Fruit fly (Drosophila melanogaster) whole organism, embryonic: ENCODE results near the gene lilli.

Source experiments
- Bteb2 ChIP-seq: fragments of 200-800 bp; sonication (Bioruptor generic); optimal IDR thresholded peaks from 2 replicates; lab custom pipeline; 2016; ENCODE audit warnings: missing biosample characterization, missing genetic modification characterization
- CG11560 ChIP-seq: fragments of 200-800 bp; sonication (Bioruptor generic); IDR thresholded peaks from 3 replicates; pipeline ENCODE4 v1.3.6; 2022; ENCODE audit warnings: missing biosample characterization, missing genetic modification characterization
- CG13296 ChIP-seq: fragments of 200-800 bp; sonication (Bioruptor generic); optimal IDR thresholded peaks from 3 replicates; lab custom pipeline; 2018; ENCODE audit warnings: missing biosample characterization, mild to moderate bottlenecking, missing genetic modification characterization
- CG13775 ChIP-seq: fragments of 200-800 bp; sonication (Bioruptor generic); optimal IDR thresholded peaks from 3 replicates; lab custom pipeline; 2017; ENCODE audit warnings: missing biosample characterization, mild to moderate bottlenecking, missing genetic modification characterization
- CG14710 ChIP-seq: fragments of 200-800 bp; sonication (Bioruptor generic); optimal IDR thresholded peaks from 3 replicates; lab custom pipeline; 2019; ENCODE audit warnings: missing biosample characterization, mild to moderate bottlenecking, missing genetic modification characterization, moderate library complexity
- CG15696 ChIP-seq: fragments of 200-800 bp; sonication (Bioruptor generic); optimal IDR thresholded peaks from 2 replicates; lab custom pipeline; 2019; ENCODE audit warnings: missing biosample characterization, mild to moderate bottlenecking, missing genetic modification characterization, moderate library complexity
- CG17186 ChIP-seq: fragments of 200-800 bp; sonication (Bioruptor generic); optimal IDR thresholded peaks from 3 replicates; lab custom pipeline; 2017; ENCODE audit warnings: missing biosample characterization, missing genetic modification reagents, missing genetic modification characterization
- CG17568 ChIP-seq: fragments of 200-800 bp; sonication (Bioruptor generic); optimal IDR thresholded peaks from 2 replicates; lab custom pipeline; 2018; ENCODE audit warnings: missing biosample characterization, mild to moderate bottlenecking, missing genetic modification characterization, moderate library complexity
- CG2129 ChIP-seq: fragments of 200-800 bp; sonication (Bioruptor generic); IDR thresholded peaks from 2 replicates; pipeline ENCODE4 v1.3.6; 2022; ENCODE audit warnings: missing biosample characterization, missing genetic modification characterization; ENCODE audit not compliant: partially characterized antibody
- CG31365 ChIP-seq: fragments of 200-800 bp; sonication (Bioruptor generic); optimal IDR thresholded peaks from 2 replicates; lab custom pipeline; 2018; ENCODE audit warnings: missing biosample characterization, mild to moderate bottlenecking, missing genetic modification characterization
- CG32532 ChIP-seq: fragments of 200-800 bp; sonication (Bioruptor generic); IDR thresholded peaks from 2 replicates; pipeline ENCODE4 v1.3.6; 2022; ENCODE audit warnings: missing biosample characterization, missing genetic modification characterization
- CG33213 ChIP-seq: fragments of 200-800 bp; sonication (Bioruptor generic); optimal IDR thresholded peaks from 3 replicates; lab custom pipeline; 2016; ENCODE audit warnings: missing biosample characterization, missing genetic modification characterization
- CG3847 ChIP-seq: fragments of 200-800 bp; sonication (Bioruptor generic); IDR thresholded peaks from 2 replicates; pipeline ENCODE4 v1.3.6; 2022; ENCODE audit warnings: missing biosample characterization, missing genetic modification characterization
- CG42726 ChIP-seq: fragments of 200-800 bp; sonication (Bioruptor generic); IDR thresholded peaks from 2 replicates; pipeline ENCODE4 v1.3.6; 2022; ENCODE audit warnings: missing biosample characterization, missing genetic modification characterization; ENCODE audit not compliant: partially characterized antibody
- CG4730 ChIP-seq: fragments of 200-800 bp; sonication (Bioruptor generic); IDR thresholded peaks from 2 replicates; pipeline ENCODE4 v1.3.6; 2022; ENCODE audit warnings: missing biosample characterization, missing genetic modification characterization
- CG7928 ChIP-seq: fragments of 200-800 bp; sonication (Bioruptor generic); optimal IDR thresholded peaks from 2 replicates; lab custom pipeline; 2017; ENCODE audit warnings: missing biosample characterization, mild to moderate bottlenecking, missing genetic modification characterization
- CG9876 ChIP-seq: fragments of 200-800 bp; sonication (Bioruptor generic); optimal IDR thresholded peaks from 2 replicates; lab custom pipeline; 2016; ENCODE audit warnings: missing biosample characterization, missing genetic modification characterization
- Dll ChIP-seq: fragments of 200-800 bp; sonication (Bioruptor generic); IDR thresholded peaks from 4 replicates; pipeline ENCODE4 v1.3.6; 2022; ENCODE audit warnings: missing biosample characterization, missing genetic modification characterization; ENCODE audit not compliant: partially characterized antibody
- Dp ChIP-seq: fragments of 200-800 bp; sonication (Bioruptor generic); optimal IDR thresholded peaks from 2 replicates; lab custom pipeline; 2018; ENCODE audit warnings: missing biosample characterization, mild to moderate bottlenecking, missing genetic modification characterization, moderate library complexity
- Ets97D ChIP-seq: fragments of 200-800 bp; sonication (Bioruptor generic); optimal IDR thresholded peaks from 3 replicates; lab custom pipeline; 2016; ENCODE audit warnings: missing biosample characterization, missing genetic modification characterization
- GATAe ChIP-seq: fragments of 200-800 bp; sonication (Bioruptor generic); conservative IDR thresholded peaks from 2 replicates; pipeline ENCODE4 v1.3.6; 2022; ENCODE audit warnings: missing biosample characterization, missing genetic modification characterization
- Jarid2 ChIP-seq: fragments of 200-800 bp; sonication (Bioruptor generic); optimal IDR thresholded peaks from 3 replicates; lab custom pipeline; 2017; ENCODE audit warnings: mild to moderate bottlenecking, missing biosample characterization, missing genetic modification reagents, missing genetic modification characterization
- Meics ChIP-seq: fragments of 200-800 bp; sonication (Bioruptor generic); optimal IDR thresholded peaks from 2 replicates; lab custom pipeline; 2017; ENCODE audit warnings: missing biosample characterization, mild to moderate bottlenecking, missing genetic modification characterization
- NK7.1 ChIP-seq: fragments of 200-800 bp; sonication (Bioruptor generic); optimal IDR thresholded peaks from 3 replicates; lab custom pipeline; 2016; ENCODE audit warnings: missing biosample characterization, missing genetic modification characterization
- Optix ChIP-seq: fragments of 200-800 bp; sonication (Bioruptor generic); IDR thresholded peaks from 3 replicates; pipeline ENCODE4 v1.3.6; 2022; ENCODE audit warnings: missing biosample characterization, missing genetic modification characterization
- Sin3A ChIP-seq: fragments of >200 bp; optimal IDR thresholded peaks from 2 replicates; lab custom pipeline; 2018
- Sox102F ChIP-seq: fragments of 200-800 bp; sonication (Bioruptor generic); optimal IDR thresholded peaks from 2 replicates; lab custom pipeline; 2018; ENCODE audit warnings: missing biosample characterization, mild to moderate bottlenecking, missing genetic modification characterization, moderate library complexity
- Xbp1 ChIP-seq: fragments of 200-800 bp; sonication (Bioruptor generic); optimal IDR thresholded peaks from 3 replicates; lab custom pipeline; 2016; ENCODE audit warnings: missing biosample characterization, mild to moderate bottlenecking, missing genetic modification characterization
- bab2 ChIP-seq: fragments of 200-800 bp; sonication (Bioruptor generic); optimal IDR thresholded peaks from 2 replicates; lab custom pipeline; 2016; ENCODE audit warnings: missing biosample characterization, missing genetic modification characterization
- crc ChIP-seq: fragments of 200-800 bp; sonication (Bioruptor generic); optimal IDR thresholded peaks from 2 replicates; lab custom pipeline; 2016; ENCODE audit warnings: missing biosample characterization, missing genetic modification characterization
- crol ChIP-seq: fragments of 200-800 bp; sonication (Bioruptor generic); IDR thresholded peaks from 2 replicates; pipeline ENCODE4 v1.3.6; 2022; ENCODE audit warnings: missing biosample characterization, missing genetic modification characterization
- crp ChIP-seq, 2 experiments: fragments of 200-800 bp; sonication (Bioruptor generic); optimal IDR thresholded peaks; 2 replicates in 1 of 2; 3 replicates in 1 of 2; lab custom pipeline; 2017; ENCODE audit warnings: missing biosample characterization in 2 of 2, missing genetic modification characterization in 2 of 2, mild to moderate bottlenecking in 1 of 2, moderate library complexity in 1 of 2
- dati ChIP-seq: fragments of 200-800 bp; sonication (Bioruptor generic); IDR thresholded peaks from 2 replicates; pipeline ENCODE4 v1.3.6; 2022; ENCODE audit warnings: missing biosample characterization, missing genetic modification characterization
- fu2 ChIP-seq: fragments of 200-800 bp; sonication (Bioruptor generic); optimal IDR thresholded peaks from 2 replicates; lab custom pipeline; 2016; ENCODE audit warnings: missing biosample characterization, missing genetic modification characterization
- hth ChIP-seq: fragments of >200 bp; optimal IDR thresholded peaks from 2 replicates; lab custom pipeline; 2017; ENCODE audit warnings: inconsistent platforms
- kah ChIP-seq: fragments of 200-800 bp; sonication (Bioruptor generic); optimal IDR thresholded peaks from 2 replicates; lab custom pipeline; 2018; ENCODE audit warnings: missing biosample characterization, mild to moderate bottlenecking, missing genetic modification characterization
- pfk ChIP-seq: fragments of 200-800 bp; sonication (Bioruptor generic); optimal IDR thresholded peaks from 2 replicates; lab custom pipeline; 2018; ENCODE audit warnings: missing biosample characterization, mild to moderate bottlenecking, missing genetic modification characterization, moderate library complexity
- pho ChIP-seq: fragments of 200-800 bp; sonication (Bioruptor generic); optimal IDR thresholded peaks from 2 replicates; lab custom pipeline; 2016; ENCODE audit warnings: missing biosample characterization, missing genetic modification characterization
- pita ChIP-seq: fragments of 200-800 bp; sonication (Bioruptor generic); optimal IDR thresholded peaks from 2 replicates; lab custom pipeline; 2017; ENCODE audit warnings: missing biosample characterization, mild to moderate bottlenecking, missing genetic modification characterization
- pum ChIP-seq: fragments of 200-800 bp; sonication (Bioruptor generic); optimal IDR thresholded peaks from 2 replicates; lab custom pipeline; 2016; ENCODE audit warnings: missing biosample characterization, missing genetic modification characterization
- row ChIP-seq: fragments of 200-800 bp; sonication (Bioruptor generic); IDR thresholded peaks from 3 replicates; pipeline ENCODE4 v1.3.6; 2022; ENCODE audit warnings: missing biosample characterization, missing genetic modification characterization
- schlank ChIP-seq: fragments of 200-800 bp; sonication (Bioruptor generic); optimal IDR thresholded peaks from 2 replicates; lab custom pipeline; 2018; ENCODE audit warnings: missing biosample characterization, mild to moderate bottlenecking, missing genetic modification characterization
- sens-2 ChIP-seq: fragments of 200-800 bp; sonication (Bioruptor generic); IDR thresholded peaks from 2 replicates; pipeline ENCODE4 v1.3.6; 2022; ENCODE audit warnings: missing biosample characterization, missing genetic modification characterization
- sob ChIP-seq: fragments of 200-800 bp; sonication (Bioruptor generic); IDR thresholded peaks from 2 replicates; pipeline ENCODE4 v1.3.6; 2022; ENCODE audit warnings: missing biosample characterization, missing genetic modification characterization
- sqz ChIP-seq: fragments of 200-800 bp; sonication (Bioruptor generic); optimal IDR thresholded peaks from 3 replicates; lab custom pipeline; 2018; ENCODE audit warnings: missing biosample characterization, mild to moderate bottlenecking, missing genetic modification characterization
- tgo ChIP-seq: fragments of 200-800 bp; sonication (Bioruptor generic); IDR thresholded peaks from 3 replicates; pipeline ENCODE4 v1.3.6; 2022; ENCODE audit warnings: missing biosample characterization, missing genetic modification characterization
- ttk ChIP-seq: fragments of 200-800 bp; sonication (Bioruptor generic); IDR thresholded peaks from 2 replicates; pipeline ENCODE4 v2.1.2; 2022; ENCODE audit warnings: missing biosample characterization, missing genetic modification characterization
- tx ChIP-seq: fragments of 200-800 bp; sonication (Bioruptor generic); optimal IDR thresholded peaks from 2 replicates; lab custom pipeline; 2016; ENCODE audit warnings: missing biosample characterization, missing genetic modification characterization
- unc-4 ChIP-seq: fragments of 200-800 bp; sonication (Bioruptor generic); IDR thresholded peaks from 2 replicates; pipeline ENCODE4 v1.3.6; 2022; ENCODE audit warnings: missing biosample characterization, missing genetic modification characterization; ENCODE audit not compliant: partially characterized antibody
- vfl ChIP-seq: fragments of 200-800 bp; sonication (Bioruptor generic); optimal IDR thresholded peaks from 2 replicates; lab custom pipeline; 2016; ENCODE audit warnings: missing biosample characterization, missing genetic modification characterization

The lilli gene

DNA sequence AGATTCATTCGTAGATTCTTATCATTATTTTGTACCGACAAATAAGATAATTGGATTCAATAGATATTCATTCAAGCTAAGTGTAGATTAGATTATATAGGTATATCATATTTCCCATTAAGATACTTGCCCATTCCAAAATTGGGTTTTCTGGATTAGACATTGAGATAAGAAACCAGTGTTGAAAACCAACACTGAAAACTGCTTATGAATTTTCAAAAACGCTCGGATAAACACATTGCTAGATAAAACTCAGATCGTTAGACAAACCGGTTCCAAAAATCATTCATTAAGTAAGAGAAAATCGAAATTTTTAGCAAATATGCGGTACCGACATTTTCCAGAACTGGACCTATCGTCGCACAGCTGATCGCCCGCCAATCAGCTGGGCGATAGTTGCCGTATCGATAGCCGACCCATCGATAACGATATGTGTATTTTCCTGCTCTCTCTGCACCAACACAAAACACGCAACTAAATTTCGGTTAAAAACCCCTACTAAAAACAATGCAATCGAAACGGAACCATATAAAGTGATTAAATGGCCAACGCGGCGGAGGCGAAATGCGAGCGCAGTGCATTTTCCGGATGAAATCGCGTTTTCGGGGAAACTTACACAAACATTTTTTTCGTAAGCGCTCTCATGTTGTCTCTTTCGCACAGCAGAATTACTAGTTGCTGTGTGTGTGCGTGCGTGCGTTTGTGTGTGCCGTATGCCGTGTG is at the start of gene lilli, which contains the start of gene NTPase (continued):
- peak; percentile 98 to 99 for TF ChIP-seq crp (GFP tag; optimal IDR thresholded peaks at IDR 0.05; lab: Kevin White, UChicago)
- peak; percentile 11 for TF ChIP-seq Dp (GFP tag; lab: Kevin White, UChicago)
- peak; percentile 59; the same call in 1 of the 2 replicates for TF ChIP-seq ttk (GFP tag; lab: Robert Waterston, UW)
- peak; percentile 42; the same call in 1 of the 3 replicates for TF ChIP-seq Optix (GFP tag; lab: Robert Waterston, UW)
- TF ChIP-seq pfk (GFP tag; lab: Kevin White, UChicago): no peak
- peak; percentile 66 for TF ChIP-seq CG9876 (GFP tag; lab: Kevin White, UChicago)
- TF ChIP-seq CG3847: peak; percentile 42; the same call in 1 of the 2 replicates
- no peak for TF ChIP-seq CG13296 (GFP tag; lab: Kevin White, UChicago)
- TF ChIP-seq CG15696 (tag; lab: Kevin White, UChicago): no peak
- peak; percentile 10 for TF ChIP-seq fu2 (GFP tag; lab: Kevin White, UChicago)
- peak; percentile 34 for TF ChIP-seq CG14710 (tag; lab: Kevin White, UChicago)
- TF ChIP-seq schlank (tag; lab: Kevin White, UChicago): peak; percentile 17
- peak; percentile 19 for TF ChIP-seq Jarid2 (GFP tag; lab: Kevin White, UChicago)
- TF ChIP-seq sqz (GFP tag; lab: Kevin White, UChicago): peak; percentile 96
- peak; percentile 78 for TF ChIP-seq bab2
- peak; percentile 71 for TF ChIP-seq CG13775 (GFP tag; lab: Kevin White, UChicago)
- TF ChIP-seq CG17568 (GFP tag; lab: Kevin White, UChicago): peak; percentile 40
- TF ChIP-seq NK7.1: peak; percentile 11
- no peak for TF ChIP-seq GATAe (GFP tag; lab: Robert Waterston, UW)
- peak; percentile 91 for TF ChIP-seq unc-4 (GFP tag; lab: Robert Waterston, UW)
- TF ChIP-seq CG33213: peak; percentile 85
- TF ChIP-seq crol (GFP tag; lab: Robert Waterston, UW): 0 out of 2 replicates have a peak, but pooled peaks have one; percentile 12
- peak; percentile 83 for TF ChIP-seq sob
- TF ChIP-seq vfl (GFP tag; lab: Kevin White, UChicago): peak; percentile 31
- TF ChIP-seq CG42726: peak; percentile 94
- no peak for TF ChIP-seq kah
- TF ChIP-seq CG11560: no peak
- peak; percentile 30; the same call in 2 of the 3 replicates for TF ChIP-seq row (GFP tag; lab: Robert Waterston, UW)
- no peak for TF ChIP-seq sens-2 (GFP tag; lab: Robert Waterston, UW)
- TF ChIP-seq dati (GFP tag; lab: Robert Waterston, UW): no peak
- peak; percentile 19 for TF ChIP-seq Meics (GFP tag; lab: Kevin White, UChicago)
- peak; percentile 36; the same call in 1 of the 3 replicates for TF ChIP-seq tgo (GFP tag; lab: Robert Waterston, UW)
- TF ChIP-seq CG32532 (GFP tag; lab: Robert Waterston, UW): peak; percentile 9; the same call in 1 of the 2 replicates
- TF ChIP-seq Dll (GFP tag; lab: Robert Waterston, UW): peak; percentile 94
- TF ChIP-seq crc: peak; percentile 62
- TF ChIP-seq CG2129: peak; percentile 85
- TF ChIP-seq Ets97D: peak; percentile 48
- TF ChIP-seq Bteb2 (GFP tag; lab: Kevin White, UChicago): peak; percentile 57
- TF ChIP-seq Xbp1 (GFP tag; lab: Kevin White, UChicago): peak; percentile 78
- peak; percentile 22 for TF ChIP-seq Sox102F (GFP tag; lab: Kevin White, UChicago)
- no peak for TF ChIP-seq pita
- no peak for TF ChIP-seq CG7928 (GFP tag; lab: Kevin White, UChicago)
- peak; percentile 36 for TF ChIP-seq tx
- TF ChIP-seq CG4730 (GFP tag; lab: Robert Waterston, UW): no peak
- TF ChIP-seq CG17186 (GFP tag; lab: Kevin White, UChicago): peak; percentile 70
- TF ChIP-seq hth (lab: Kevin White, UChicago): no peak
- TF ChIP-seq Sin3A (lab: Kevin White, UChicago): peak; percentile 92
- TF ChIP-seq CG31365 (tag; lab: Kevin White, UChicago): no peak
- peak; percentile 29 for TF ChIP-seq pho (GFP tag; lab: Kevin White, UChicago)
- TF ChIP-seq pum (GFP tag; lab: Kevin White, UChicago): peak; percentile 55
